Worm (Caenorhabditis elegans): ENCODE results near the gene Y57A10A.24.

ce11 chrII:12284045-12284444 is 41.3 kb downstream of the Y57A10A.24 start:
- TF ChIP-seq hnd-1 (tag; optimal IDR thresholded peaks at IDR 0.05) (no peak), scrt-1 (GFP tag; IDR thresholded peaks at IDR 0.05) (no peak)
